Worm (Caenorhabditis elegans): ENCODE data around the gene sre-26.

DNA sequence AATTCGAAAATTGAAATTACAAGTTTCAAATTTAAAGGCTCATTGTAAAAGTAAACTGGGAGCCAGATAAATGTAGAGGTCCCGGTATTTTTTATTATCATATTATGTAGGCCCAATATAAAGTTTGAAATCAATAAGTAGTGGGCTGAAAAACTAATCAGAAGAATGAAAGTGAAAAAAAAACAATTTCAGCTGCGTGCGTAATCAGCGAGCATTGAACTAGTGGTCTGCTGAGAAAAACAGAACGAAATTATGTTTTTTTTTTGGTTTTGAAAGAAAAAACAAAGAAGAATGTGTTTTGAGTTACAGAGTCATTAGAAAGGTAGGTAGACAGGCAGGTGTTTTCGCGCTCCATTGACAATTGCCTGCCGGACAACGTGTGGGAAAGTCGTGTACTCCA is 11.7 kb downstream of the sre-26 start, which contains the start of gene sre-31:
- TF ChIP-seq lsy-2 (tag; optimal IDR thresholded peaks at IDR 0.05) (no peak), cnd-1 (tag; optimal IDR thresholded peaks at IDR 0.05) (no peak), snpc-4 (tag; optimal IDR thresholded peaks at IDR 0.05) (no peak), unc-39 (tag; optimal IDR thresholded peaks at IDR 0.05) (no peak)
